Fruit fly (Drosophila melanogaster) whole organism, embryonic: ENCODE data around the gene CG17572.

Source experiments
- B-H1 ChIP-seq: fragments of 200-800 bp; sonication (Bioruptor generic); IDR thresholded peaks from 3 replicates; pipeline ENCODE4 v1.3.6; 2022; ENCODE audit warnings: missing biosample characterization, missing genetic modification characterization
- CG10565 ChIP-seq: fragments of 200-800 bp; sonication (Bioruptor generic); optimal IDR thresholded peaks from 3 replicates; lab custom pipeline; 2016; ENCODE audit warnings: missing biosample characterization, mild to moderate bottlenecking, missing genetic modification characterization
- CG10959 ChIP-seq: fragments of 200-800 bp; sonication (Bioruptor generic); IDR thresholded peaks from 2 replicates; pipeline ENCODE4 v1.3.6; 2022; ENCODE audit warnings: missing biosample characterization, missing genetic modification characterization
- CG12155 ChIP-seq: fragments of 200-800 bp; sonication (Bioruptor generic); optimal IDR thresholded peaks from 3 replicates; lab custom pipeline; 2016; ENCODE audit warnings: missing biosample characterization, missing genetic modification characterization
- CG12391 ChIP-seq: fragments of 200-800 bp; sonication (Bioruptor generic); optimal IDR thresholded peaks from 3 replicates; lab custom pipeline; 2018; ENCODE audit warnings: missing biosample characterization, mild to moderate bottlenecking, missing genetic modification characterization, moderate library complexity
- CG15073 ChIP-seq: fragments of 200-800 bp; sonication (Bioruptor generic); optimal IDR thresholded peaks from 2 replicates; lab custom pipeline; 2016; ENCODE audit warnings: missing biosample characterization, missing genetic modification characterization
- CG15514 ChIP-seq: fragments of 200-800 bp; sonication (Bioruptor generic); optimal IDR thresholded peaks from 3 replicates; lab custom pipeline; 2017; ENCODE audit warnings: missing biosample characterization, missing genetic modification characterization, mild to moderate bottlenecking, moderate library complexity, missing genetic modification reagents
- CG17328 ChIP-seq: fragments of 200-800 bp; sonication (Bioruptor generic); IDR thresholded peaks from 2 replicates; pipeline ENCODE4 v1.3.6; 2022; ENCODE audit warnings: missing biosample characterization, missing genetic modification characterization
- CG17385 ChIP-seq: fragments of 200-800 bp; sonication (Bioruptor generic); optimal IDR thresholded peaks from 3 replicates; lab custom pipeline; 2018; ENCODE audit warnings: missing biosample characterization, mild to moderate bottlenecking, missing genetic modification characterization
- CG18011 ChIP-seq: fragments of 200-800 bp; sonication (Bioruptor generic); optimal IDR thresholded peaks from 2 replicates; lab custom pipeline; 2017; ENCODE audit warnings: missing biosample characterization, missing genetic modification characterization, mild to moderate bottlenecking, moderate library complexity, missing genotype
- CG18476 ChIP-seq: fragments of 200-800 bp; sonication (Bioruptor generic); optimal IDR thresholded peaks from 2 replicates; lab custom pipeline; 2016; ENCODE audit warnings: missing biosample characterization, mild to moderate bottlenecking, missing genetic modification characterization
- CG18619 ChIP-seq: fragments of 200-800 bp; sonication (Bioruptor generic); optimal IDR thresholded peaks from 3 replicates; lab custom pipeline; 2017; ENCODE audit warnings: missing biosample characterization, mild to moderate bottlenecking, missing genetic modification characterization
- CG2129 ChIP-seq: fragments of 200-800 bp; sonication (Bioruptor generic); IDR thresholded peaks from 2 replicates; pipeline ENCODE4 v1.3.6; 2022; ENCODE audit warnings: missing biosample characterization, missing genetic modification characterization; ENCODE audit not compliant: partially characterized antibody
- CG2875 ChIP-seq: fragments of 200-800 bp; sonication (Bioruptor generic); optimal IDR thresholded peaks from 2 replicates; lab custom pipeline; 2017; ENCODE audit warnings: missing biosample characterization, mild to moderate bottlenecking, missing genetic modification characterization, missing genetic modification reagents
- CG3065 ChIP-seq: fragments of 200-800 bp; sonication (Bioruptor generic); optimal IDR thresholded peaks from 2 replicates; lab custom pipeline; 2016; ENCODE audit warnings: missing biosample characterization, missing genetic modification characterization
- CG31441 ChIP-seq: fragments of 200-800 bp; sonication (Bioruptor generic); IDR thresholded peaks from 2 replicates; pipeline ENCODE4 v1.3.6; 2022; ENCODE audit warnings: missing biosample characterization, missing genetic modification characterization
- CG33557 ChIP-seq: fragments of 200-800 bp; sonication (Bioruptor generic); optimal IDR thresholded peaks from 2 replicates; lab custom pipeline; 2019; ENCODE audit warnings: missing biosample characterization, mild to moderate bottlenecking, missing genetic modification characterization, moderate library complexity
- CG3407 ChIP-seq: fragments of 200-800 bp; sonication (Bioruptor generic); optimal IDR thresholded peaks from 2 replicates; lab custom pipeline; 2018; ENCODE audit warnings: missing biosample characterization, mild to moderate bottlenecking, missing genetic modification characterization
- CG4404 ChIP-seq: fragments of 200-800 bp; sonication (Bioruptor generic); IDR thresholded peaks from 2 replicates; pipeline ENCODE4 v1.3.6; 2022; ENCODE audit warnings: missing biosample characterization, missing genetic modification characterization
- CG4854 ChIP-seq: fragments of 200-800 bp; sonication (Bioruptor generic); optimal IDR thresholded peaks from 2 replicates; lab custom pipeline; 2016; ENCODE audit warnings: missing biosample characterization, missing genetic modification characterization, inconsistent platforms
- CG6854 ChIP-seq: fragments of 200-800 bp; sonication (Bioruptor generic); optimal IDR thresholded peaks from 3 replicates; lab custom pipeline; 2017; ENCODE audit warnings: missing biosample characterization, mild to moderate bottlenecking, missing genetic modification characterization
- CG8388 ChIP-seq: fragments of 200-800 bp; sonication (Bioruptor generic); optimal IDR thresholded peaks from 2 replicates; lab custom pipeline; 2019; ENCODE audit warnings: missing biosample characterization, mild to moderate bottlenecking, missing genetic modification characterization, moderate library complexity
- CG8944 ChIP-seq: fragments of 200-800 bp; sonication (Bioruptor generic); optimal IDR thresholded peaks from 3 replicates; lab custom pipeline; 2016; ENCODE audit warnings: missing biosample characterization, missing genetic modification characterization
- CG9932 ChIP-seq: fragments of 200-800 bp; sonication (Bioruptor generic); IDR thresholded peaks from 2 replicates; pipeline ENCODE4 v1.3.6; 2022; ENCODE audit warnings: missing biosample characterization, missing genetic modification characterization
- Deaf1 ChIP-seq: fragments of 200-800 bp; optimal IDR thresholded peaks from 3 replicates; lab custom pipeline; 2019; ENCODE audit warnings: missing biosample characterization, mild to moderate bottlenecking, missing genetic modification characterization, moderate library complexity
- Dref ChIP-seq: fragments of 200-800 bp; sonication (Bioruptor generic); IDR thresholded peaks from 2 replicates; pipeline ENCODE4 v1.3.6; 2022; ENCODE audit warnings: missing biosample characterization, missing genetic modification characterization
- HLH54F ChIP-seq: fragments of 200-800 bp; sonication (Bioruptor generic); optimal IDR thresholded peaks from 3 replicates; lab custom pipeline; 2016; ENCODE audit warnings: missing biosample characterization, missing genetic modification characterization
- MBD-R2 ChIP-seq: fragments of 200-800 bp; sonication (Bioruptor generic); IDR thresholded peaks from 2 replicates; pipeline ENCODE4 v1.3.6; 2022; ENCODE audit warnings: missing biosample characterization, missing genetic modification characterization
- MTF-1 ChIP-seq: fragments of 200-800 bp; sonication (Bioruptor generic); optimal IDR thresholded peaks from 2 replicates; lab custom pipeline; 2018; ENCODE audit warnings: missing biosample characterization, mild to moderate bottlenecking, missing genetic modification characterization, borderline replicate concordance
- Max ChIP-seq: fragments of 200-800 bp; sonication (Bioruptor generic); optimal IDR thresholded peaks from 2 replicates; lab custom pipeline; 2016; ENCODE audit warnings: missing biosample characterization, mild to moderate bottlenecking, missing genetic modification characterization
- Med ChIP-seq: fragments of 200-800 bp; sonication (Bioruptor generic); peaks from one replicate; lab custom pipeline; 2016; ENCODE audit warnings: missing biosample characterization, missing genetic modification characterization, mild to moderate bottlenecking, inconsistent platforms, moderate library complexity
- Meics ChIP-seq: fragments of 200-800 bp; sonication (Bioruptor generic); optimal IDR thresholded peaks from 2 replicates; lab custom pipeline; 2017; ENCODE audit warnings: missing biosample characterization, mild to moderate bottlenecking, missing genetic modification characterization
- Oaz ChIP-seq: fragments of 200-800 bp; sonication (Bioruptor generic); IDR thresholded peaks from 2 replicates; pipeline ENCODE4 v1.3.6; 2022; ENCODE audit warnings: missing biosample characterization, missing genetic modification characterization
- abd-A ChIP-seq: fragments of 200-800 bp; sonication (Bioruptor generic); optimal IDR thresholded peaks from 3 replicates; lab custom pipeline; 2019; ENCODE audit warnings: missing biosample characterization, mild to moderate bottlenecking, missing genetic modification characterization, moderate library complexity
- ac ChIP-seq: fragments of 200-800 bp; sonication (Bioruptor generic); optimal IDR thresholded peaks from 3 replicates; lab custom pipeline; 2017; ENCODE audit warnings: missing biosample characterization, mild to moderate bottlenecking, missing genetic modification characterization
- ap ChIP-seq: fragments of 200-800 bp; sonication (Bioruptor generic); IDR thresholded peaks from 2 replicates; pipeline ENCODE4 v1.3.6; 2022; ENCODE audit warnings: missing biosample characterization, missing genetic modification characterization
- ara ChIP-seq: fragments of 200-800 bp; sonication (Bioruptor generic); IDR thresholded peaks from 2 replicates; pipeline ENCODE4 v1.3.6; 2022; ENCODE audit warnings: missing biosample characterization, missing genetic modification characterization
- bbx ChIP-seq: fragments of 200-800 bp; sonication (Bioruptor generic); IDR thresholded peaks from 2 replicates; pipeline ENCODE4 v1.3.6; 2022; ENCODE audit warnings: missing biosample characterization, missing genetic modification characterization; ENCODE audit not compliant: partially characterized antibody
- cad ChIP-seq: fragments of >200 bp; optimal IDR thresholded peaks from 2 replicates; lab custom pipeline; 2017; ENCODE audit warnings: missing biosample characterization, missing genetic modification characterization
- chinmo ChIP-seq: fragments of 200-800 bp; sonication (Bioruptor generic); IDR thresholded peaks from 4 replicates; pipeline ENCODE4 v1.3.6; 2022; ENCODE audit warnings: missing biosample characterization, missing genetic modification characterization; ENCODE audit not compliant: partially characterized antibody
- corto ChIP-seq: fragments of 200-800 bp; sonication (Bioruptor generic); optimal IDR thresholded peaks from 2 replicates; lab custom pipeline; 2016; ENCODE audit warnings: missing biosample characterization, mild to moderate bottlenecking, missing genetic modification characterization, moderate library complexity
- gfzf ChIP-seq: fragments of 200-800 bp; sonication (Bioruptor generic); optimal IDR thresholded peaks from 2 replicates; lab custom pipeline; 2016; ENCODE audit warnings: missing biosample characterization, mild to moderate bottlenecking, missing genetic modification characterization, moderate library complexity
- onecut ChIP-seq: fragments of 200-800 bp; sonication (Bioruptor generic); IDR thresholded peaks from 2 replicates; pipeline ENCODE4 v1.3.6; 2022; ENCODE audit warnings: missing biosample characterization, missing genetic modification characterization
- pfk ChIP-seq: fragments of 200-800 bp; sonication (Bioruptor generic); optimal IDR thresholded peaks from 2 replicates; lab custom pipeline; 2018; ENCODE audit warnings: missing biosample characterization, mild to moderate bottlenecking, missing genetic modification characterization, moderate library complexity
- pros ChIP-seq: fragments of 200-800 bp; sonication (Bioruptor generic); optimal IDR thresholded peaks from 3 replicates; lab custom pipeline; 2019; ENCODE audit warnings: missing biosample characterization, mild to moderate bottlenecking, missing genetic modification characterization, moderate library complexity
- sob ChIP-seq: fragments of 200-800 bp; sonication (Bioruptor generic); IDR thresholded peaks from 2 replicates; pipeline ENCODE4 v1.3.6; 2022; ENCODE audit warnings: missing biosample characterization, missing genetic modification characterization
- stwl ChIP-seq: fragments of 200-800 bp; sonication (Bioruptor generic); optimal IDR thresholded peaks from 3 replicates; lab custom pipeline; 2018; ENCODE audit warnings: missing biosample characterization, mild to moderate bottlenecking, missing genetic modification characterization, moderate library complexity
- tgo ChIP-seq: fragments of 200-800 bp; sonication (Bioruptor generic); IDR thresholded peaks from 3 replicates; pipeline ENCODE4 v1.3.6; 2022; ENCODE audit warnings: missing biosample characterization, missing genetic modification characterization
- toy ChIP-seq: fragments of 200-800 bp; sonication (Bioruptor generic); IDR thresholded peaks from 2 replicates; pipeline ENCODE4 v1.3.6; 2022; ENCODE audit warnings: missing biosample characterization, missing genetic modification characterization
- zen2 ChIP-seq: fragments of 200-800 bp; sonication (Bioruptor generic); IDR thresholded peaks from 3 replicates; pipeline ENCODE4 v1.3.6; 2022; ENCODE audit warnings: missing biosample characterization, missing genetic modification characterization; ENCODE audit not compliant: partially characterized antibody

Gene CG17572

DNA sequence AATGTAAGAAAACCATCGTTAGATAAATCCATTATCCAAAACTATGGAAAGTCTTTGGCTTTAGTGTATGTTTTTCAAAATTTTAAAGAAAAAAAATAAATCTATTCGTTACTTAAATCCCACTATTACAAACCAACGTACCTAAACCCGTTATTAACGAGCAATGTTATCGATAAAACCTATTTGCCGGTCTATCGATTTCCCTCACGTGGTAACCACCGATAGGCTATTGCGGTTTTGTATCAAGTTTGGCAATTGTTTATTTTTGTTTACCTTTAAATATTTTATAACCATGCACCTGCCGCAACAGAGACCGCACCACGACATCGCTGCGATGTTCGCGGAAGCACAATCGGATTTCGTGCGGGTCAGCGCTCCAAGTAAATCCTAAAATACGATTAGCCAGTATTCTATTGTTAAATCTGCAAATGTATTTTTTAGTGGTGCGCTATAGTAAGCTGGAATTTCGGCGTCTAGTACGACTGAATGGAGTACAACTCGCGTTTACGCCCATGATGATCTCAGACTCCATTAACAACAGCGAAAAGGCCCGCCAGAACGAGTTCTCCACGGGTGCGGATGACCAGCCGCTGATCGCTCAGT is 10.8 kb downstream of the CG17572 start, which contains the start of gene Dus4 (continued):
- TF ChIP-seq Meics (GFP tag; lab: Kevin White, UChicago) (no peak), CG12155 (no peak), CG3407 (GFP tag; lab: Kevin White, UChicago) (no peak), zen2 (peak; percentile 97), CG15073 (GFP tag; lab: Kevin White, UChicago) (no peak), CG9932 (GFP tag; lab: Robert Waterston, UW) (no peak), chinmo (GFP tag; lab: Robert Waterston, UW) (peak; percentile 97), Med (peak; percentile 9), onecut (GFP tag; lab: Robert Waterston, UW) (no peak), CG8944 (no peak), ap (GFP tag; lab: Robert Waterston, UW) (no peak), pros (GFP tag; lab: Kevin White, UChicago) (no peak), CG3065 (GFP tag; lab: Kevin White, UChicago) (no peak), CG18011 (GFP tag; lab: Kevin White, UChicago) (no peak), B-H1 (GFP tag; lab: Robert Waterston, UW) (no peak), pfk (no peak), tgo (GFP tag; lab: Robert Waterston, UW) (no peak), CG6854 (no peak), CG4404 (no peak), CG2129 (GFP tag; lab: Robert Waterston, UW) (no peak; the same call in 1 of the 2 replicates), toy (no peak), sob (GFP tag; lab: Robert Waterston, UW) (no peak), stwl (tag; lab: Kevin White, UChicago) (peak; percentile 54), CG8388 (GFP tag; lab: Kevin White, UChicago) (no peak), CG10565 (GFP tag; lab: Kevin White, UChicago) (no peak), MBD-R2 (GFP tag; lab: Robert Waterston, UW) (peak; percentile 40; the same call in 1 of the 2 replicates), Max (GFP tag; lab: Kevin White, UChicago) (no peak), CG18476 (GFP tag; lab: Kevin White, UChicago) (no peak), gfzf (GFP tag; lab: Kevin White, UChicago) (no peak), CG12391 (no peak), abd-A (tag; lab: Kevin White, UChicago) (no peak), CG17385 (GFP tag; lab: Kevin White, UChicago) (no peak), Deaf1 (tag; lab: Kevin White, UChicago) (no peak), MTF-1 (no peak), CG33557 (GFP tag; lab: Kevin White, UChicago) (no peak), Oaz (GFP tag; lab: Robert Waterston, UW) (no peak), HLH54F (GFP tag; lab: Kevin White, UChicago) (no peak), CG4854 (GFP tag; lab: Kevin White, UChicago) (no peak), CG17328 (GFP tag; lab: Robert Waterston, UW) (no peak), Dref (GFP tag; lab: Robert Waterston, UW) (peak; percentile 78), CG18619 (no peak), ac (GFP tag; lab: Kevin White, UChicago) (no peak), bbx (GFP tag; lab: Robert Waterston, UW) (peak; percentile 95), cad (no peak), CG31441 (GFP tag; lab: Robert Waterston, UW) (no peak), ara (GFP tag; lab: Robert Waterston, UW) (no peak), CG2875 (GFP tag; lab: Kevin White, UChicago) (no peak), corto (GFP tag; lab: Kevin White, UChicago) (no peak), CG15514 (GFP tag; lab: Kevin White, UChicago) (no peak), CG10959 (GFP tag; lab: Robert Waterston, UW) (no peak)
